Fruit fly (Drosophila melanogaster): ENCODE data around the gene CG31551.

DNA sequence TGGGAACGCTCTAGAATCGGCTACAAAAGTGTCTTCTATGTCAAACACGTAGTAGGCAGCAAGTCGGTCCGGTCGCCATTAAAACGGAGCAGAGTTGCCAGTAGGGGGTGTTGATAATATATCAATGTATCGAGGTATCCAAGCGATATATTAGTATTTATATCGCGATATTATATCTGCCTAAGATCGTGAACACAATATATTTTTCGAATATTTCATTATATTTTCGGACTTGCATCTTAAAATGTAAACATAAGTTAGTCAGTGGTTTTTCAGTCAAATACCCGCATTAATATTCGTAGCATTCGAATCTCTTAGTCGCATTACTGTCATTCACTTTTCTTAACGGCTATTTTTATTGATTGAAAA, 32.2 kb downstream of the CG31551 start, which contains the start of gene CG2182:
- no peak for TF ChIP-seq Hr78 (GFP tag; optimal IDR thresholded peaks at IDR 0.05)
- TF ChIP-seq Abd-B (GFP tag; optimal IDR thresholded peaks at IDR 0.05), result no peak
- no peak for TF ChIP-seq br (GFP tag; optimal IDR thresholded peaks at IDR 0.05)
- TF ChIP-seq woc (GFP tag; optimal IDR thresholded peaks at IDR 0.05), result no peak
- TF ChIP-seq OdsH (GFP tag; optimal IDR thresholded peaks at IDR 0.05), result no peak
- TF ChIP-seq psq (GFP tag; optimal IDR thresholded peaks at IDR 0.05), result no peak
- no peak for TF ChIP-seq dmrt93B (GFP tag; optimal IDR thresholded peaks at IDR 0.05)
- no peak for TF ChIP-seq tai (GFP tag; optimal IDR thresholded peaks at IDR 0.05)
- TF ChIP-seq ey (GFP tag; optimal IDR thresholded peaks at IDR 0.05), result no peak
- no peak for TF ChIP-seq rgr (GFP tag; optimal IDR thresholded peaks at IDR 0.05)
- TF ChIP-seq fru (GFP tag; optimal IDR thresholded peaks at IDR 0.05), result no peak
- no peak for TF ChIP-seq GATAd (GFP tag; optimal IDR thresholded peaks at IDR 0.05)
